Fruit fly (Drosophila melanogaster): ENCODE measurements around the gene Ir94a.

- TF ChIP-seq Blimp-1 (GFP tag; optimal IDR thresholded peaks at IDR 0.05) (no peak), OdsH (GFP tag; optimal IDR thresholded peaks at IDR 0.05) (no peak), Met (GFP tag; optimal IDR thresholded peaks at IDR 0.05) (no peak), CG16779 (tag; optimal IDR thresholded peaks at IDR 0.05) (no peak), CG8119 (GFP tag; IDR thresholded peaks at IDR 0.05) (no peak), eg (GFP tag; IDR thresholded peaks at IDR 0.05) (no peak), salr (GFP tag; optimal IDR thresholded peaks at IDR 0.05) (no peak), CG31627 (GFP tag; optimal IDR thresholded peaks at IDR 0.05) (no peak), CG3919 (GFP tag; optimal IDR thresholded peaks at IDR 0.05) (no peak), CG9139 (GFP tag; optimal IDR thresholded peaks at IDR 0.05) (no peak), Eip75B (GFP tag; optimal IDR thresholded peaks at IDR 0.05) (no peak), Smox (GFP tag; optimal IDR thresholded peaks at IDR 0.05) (no peak)
These were observed 40.5 kb downstream of the Ir94a start for dm6 chr3R:22153693-22154092.
